Worm (Caenorhabditis elegans) whole organism, late embryonic: ENCODE measurements around the gene srw-108.

Experiments used
- C08G9.2 ChIP-seq: sonication (generic microtip); optimal IDR thresholded peaks from 2 replicates; lab custom pipeline; 2016; ENCODE audit warnings: mild to moderate bottlenecking, missing genetic modification characterization, moderate library complexity, missing compliant biosample characterization
- C38D4.7 ChIP-seq: fragments of 200-800 bp; sonication (Bioruptor generic); optimal IDR thresholded peaks from 2 replicates; lab custom pipeline; 2018; ENCODE audit warnings: mild to moderate bottlenecking, missing genetic modification characterization, moderate library complexity, missing compliant biosample characterization
- K09A11.1 ChIP-seq: sonication (generic microtip); optimal IDR thresholded peaks from 2 replicates; lab custom pipeline; 2017; ENCODE audit warnings: antibody characterized with exemption, mild to moderate bottlenecking, missing genetic modification characterization, missing compliant biosample characterization; ENCODE audit not compliant: insufficient read depth
- T23F11.4 ChIP-seq: fragments of 200-800 bp; sonication (Bioruptor generic); optimal IDR thresholded peaks from 2 replicates; lab custom pipeline; 2018; ENCODE audit warnings: mild to moderate bottlenecking, missing genetic modification characterization, missing compliant biosample characterization
- Y22D7AL.16 ChIP-seq: sonication (generic microtip); optimal IDR thresholded peaks from 2 replicates; lab custom pipeline; 2016; ENCODE audit warnings: missing genetic modification characterization, missing compliant biosample characterization
- ahr-1 ChIP-seq: sonication (generic microtip); optimal IDR thresholded peaks from 2 replicates; lab custom pipeline; 2016; ENCODE audit warnings: missing genetic modification characterization, missing compliant biosample characterization
- ceh-19 ChIP-seq: fragments of 200-800 bp; sonication (Bioruptor generic); optimal IDR thresholded peaks from 2 replicates; lab custom pipeline; 2018; ENCODE audit warnings: mild to moderate bottlenecking, missing genetic modification characterization, missing compliant biosample characterization
- ceh-2 ChIP-seq: sonication (generic microtip); optimal IDR thresholded peaks from 2 replicates; lab custom pipeline; 2016; ENCODE audit warnings: missing genotype, missing genetic modification characterization, missing compliant biosample characterization
- ceh-22 ChIP-seq: sonication (generic microtip); optimal IDR thresholded peaks from 2 replicates; lab custom pipeline; 2017; ENCODE audit warnings: missing biosample characterization, missing genetic modification characterization
- ceh-24 ChIP-seq: sonication (generic microtip); optimal IDR thresholded peaks from 2 replicates; lab custom pipeline; 2016; ENCODE audit warnings: mild to moderate bottlenecking, missing genetic modification characterization, missing compliant biosample characterization
- ceh-34 ChIP-seq: sonication (generic microtip); optimal IDR thresholded peaks from 2 replicates; lab custom pipeline; 2016; ENCODE audit warnings: mild to moderate bottlenecking, missing genetic modification characterization, missing compliant biosample characterization
- ceh-45 ChIP-seq: fragments of 200-800 bp; sonication (Bioruptor generic); IDR thresholded peaks from 2 replicates; pipeline ENCODE4 v1.3.6; 2022; ENCODE audit warnings: missing genetic modification reagents, missing genetic modification characterization, missing compliant biosample characterization
- ceh-48 ChIP-seq: sonication (generic microtip); optimal IDR thresholded peaks from 2 replicates; lab custom pipeline; 2016; ENCODE audit warnings: missing genetic modification characterization, inconsistent platforms, missing compliant biosample characterization
- dmd-4 ChIP-seq: sonication (generic microtip); optimal IDR thresholded peaks from 2 replicates; lab custom pipeline; 2016; ENCODE audit warnings: borderline replicate concordance, missing genetic modification characterization, missing compliant biosample characterization
- elt-4 ChIP-seq: sonication (generic microtip); optimal IDR thresholded peaks from 2 replicates; lab custom pipeline; 2016; ENCODE audit warnings: missing genetic modification characterization, missing compliant biosample characterization
- ets-4 ChIP-seq: sonication (generic microtip); optimal IDR thresholded peaks from 2 replicates; lab custom pipeline; 2016; ENCODE audit warnings: missing genetic modification characterization, missing compliant biosample characterization
- eyg-1 ChIP-seq: sonication (generic microtip); optimal IDR thresholded peaks from 2 replicates; lab custom pipeline; 2016; ENCODE audit warnings: missing genotype, missing genetic modification characterization, missing compliant biosample characterization
- fax-1 ChIP-seq: sonication (generic microtip); optimal IDR thresholded peaks from 2 replicates; lab custom pipeline; 2016; ENCODE audit warnings: missing genotype, missing genetic modification characterization, missing compliant biosample characterization
- fkh-10 ChIP-seq: fragments of 150-350 bp; optimal IDR thresholded peaks from 2 replicates; lab custom pipeline; 2014; ENCODE audit warnings: missing biosample characterization, missing genetic modification reagents, missing genetic modification characterization
- hlh-13 ChIP-seq: fragments of 200-800 bp; sonication (Bioruptor generic); optimal IDR thresholded peaks from 2 replicates; lab custom pipeline; 2018; ENCODE audit warnings: mild to moderate bottlenecking, missing genetic modification characterization, missing compliant biosample characterization
- hlh-6 ChIP-seq: sonication (generic microtip); optimal IDR thresholded peaks from 2 replicates; lab custom pipeline; 2016; ENCODE audit warnings: missing genotype, missing genetic modification characterization, missing compliant biosample characterization
- hlh-8 ChIP-seq: sonication (generic microtip); optimal IDR thresholded peaks from 2 replicates; lab custom pipeline; 2016; ENCODE audit warnings: missing genotype, missing genetic modification characterization, missing compliant biosample characterization
- madf-2 ChIP-seq: sonication (generic microtip); optimal IDR thresholded peaks from 2 replicates; lab custom pipeline; 2017; ENCODE audit warnings: missing genetic modification characterization, missing compliant biosample characterization
- mec-3 ChIP-seq: sonication (generic microtip); optimal IDR thresholded peaks from 2 replicates; lab custom pipeline; 2016; ENCODE audit warnings: borderline replicate concordance, missing genetic modification characterization, missing compliant biosample characterization
- nhr-232 ChIP-seq: sonication (generic microtip); optimal IDR thresholded peaks from 2 replicates; lab custom pipeline; 2016; ENCODE audit warnings: missing genetic modification characterization, missing compliant biosample characterization
- odd-2 ChIP-seq: sonication (generic microtip); optimal IDR thresholded peaks from 2 replicates; lab custom pipeline; 2017; ENCODE audit warnings: antibody characterized with exemption, mild to moderate bottlenecking, missing genetic modification characterization, missing compliant biosample characterization
- pha-4 ChIP-seq: fragments of 150-350 bp; optimal IDR thresholded peaks from 2 replicates; lab custom pipeline; 2018; ENCODE audit warnings: missing biosample characterization, missing genetic modification reagents, missing genetic modification characterization
- pqm-1 ChIP-seq: sonication (generic microtip); optimal IDR thresholded peaks from 2 replicates; lab custom pipeline; 2016; ENCODE audit warnings: missing genetic modification characterization, missing compliant biosample characterization
- ref-2 ChIP-seq: sonication (generic microtip); optimal IDR thresholded peaks from 2 replicates; lab custom pipeline; 2016; ENCODE audit warnings: missing genetic modification characterization, missing compliant biosample characterization
- rnt-1 ChIP-seq: sonication (generic microtip); optimal IDR thresholded peaks from 2 replicates; lab custom pipeline; 2016; ENCODE audit warnings: missing genetic modification characterization, missing compliant biosample characterization
- sdc-2 ChIP-seq: sonication (generic microtip); optimal IDR thresholded peaks from 2 replicates; lab custom pipeline; 2016; ENCODE audit warnings: missing genotype, missing genetic modification characterization, missing compliant biosample characterization
- sox-2 ChIP-seq: fragments of 200-800 bp; sonication (Bioruptor generic); IDR thresholded peaks from 2 replicates; pipeline ENCODE4 v1.3.6; 2022; ENCODE audit warnings: missing genetic modification reagents, missing genetic modification characterization, missing compliant biosample characterization
- sox-4 ChIP-seq: sonication (generic microtip); optimal IDR thresholded peaks from 2 replicates; lab custom pipeline; 2017; ENCODE audit warnings: mild to moderate bottlenecking, missing genetic modification characterization, inconsistent platforms, missing compliant biosample characterization
- syd-9 ChIP-seq: sonication (generic microtip); optimal IDR thresholded peaks from 2 replicates; lab custom pipeline; 2016; ENCODE audit warnings: mild to moderate bottlenecking, missing genetic modification characterization, moderate library complexity, missing compliant biosample characterization
- tbx-2 ChIP-seq: sonication (generic microtip); optimal IDR thresholded peaks from 2 replicates; lab custom pipeline; 2016; ENCODE audit warnings: missing genetic modification characterization, missing compliant biosample characterization
- ttx-3 ChIP-seq: sonication (generic microtip); optimal IDR thresholded peaks from 2 replicates; lab custom pipeline; 2016; ENCODE audit warnings: missing genetic modification reagents, missing genetic modification characterization, missing compliant biosample characterization
- unc-3 ChIP-seq, 2 experiments: fragments of 200-800 bp in 1 of 2; sonication (Bioruptor generic) in 1 of 2; sonication (generic microtip) in 1 of 2; conservative IDR thresholded peaks in 1 of 2; optimal IDR thresholded peaks in 1 of 2; 2 replicates each; pipeline versions ENCODE4 v1.3.6 to Lab custom; 2016 to 2022; ENCODE audit warnings: missing compliant biosample characterization in 2 of 2, missing genetic modification characterization in 2 of 2, missing genetic modification reagents in 1 of 2
- unc-86 ChIP-seq: sonication (generic microtip); optimal IDR thresholded peaks from 2 replicates; lab custom pipeline; 2016; ENCODE audit warnings: missing genetic modification characterization, missing compliant biosample characterization
- zip-5 ChIP-seq: sonication (generic microtip); optimal IDR thresholded peaks from 2 replicates; lab custom pipeline; 2016; ENCODE audit warnings: missing genetic modification characterization, missing compliant biosample characterization
- ztf-16 ChIP-seq: sonication (generic microtip); optimal IDR thresholded peaks from 2 replicates; lab custom pipeline; 2017; ENCODE audit warnings: missing genetic modification characterization, missing compliant biosample characterization

srw-108 gene

ce11 chrV:503728-504127 lies 24.0 kb upstream of the srw-108 start, which contains the start of gene srlf-35:
TSS of gene srlf-35 (plus strand) at chrV:504028.
- TF ChIP-seq sox-4 (tag; lab: Kevin White, UChicago): no peak
- no peak for TF ChIP-seq ztf-16 (tag; lab: Kevin White, UChicago)
- no peak for TF ChIP-seq ceh-2 (tag; lab: Kevin White, UChicago)
- no peak for TF ChIP-seq ceh-19 (GFP tag; lab: Kevin White, UChicago)
- no peak for TF ChIP-seq odd-2 (tag; lab: Kevin White, UChicago)
- no peak for TF ChIP-seq pqm-1 (tag; lab: Kevin White, UChicago)
- TF ChIP-seq madf-2 (tag; lab: Kevin White, UChicago): no peak

- TF ChIP-seq ceh-22 (no peak), syd-9 (tag; lab: Kevin White, UChicago) (no peak), ahr-1 (no peak), ceh-45 (no peak), ceh-34 (tag; lab: Kevin White, UChicago) (no peak), K09A11.1 (tag; lab: Kevin White, UChicago) (no peak), nhr-232 (tag; lab: Kevin White, UChicago) (no peak), ceh-24 (tag; lab: Kevin White, UChicago) (no peak), tbx-2 (tag; lab: Kevin White, UChicago) (no peak), Y22D7AL.16 (no peak), odd-2 (tag; lab: Kevin White, UChicago) (no peak), C38D4.7 (no peak), fkh-10 (GFP tag; lab: Kevin White, UChicago) (no peak), sox-2 (GFP tag; lab: Robert Waterston, UW) (no peak), hlh-13 (GFP tag; lab: Kevin White, UChicago) (no peak), sdc-2 (tag; lab: Kevin White, UChicago) (no peak), hlh-6 (tag; lab: Kevin White, UChicago) (no peak), unc-86 (tag; lab: Kevin White, UChicago) (no peak), rnt-1 (tag; lab: Kevin White, UChicago) (no peak)
Observed at ce11 chrV:505191-505590, 22.5 kb upstream of the srw-108 start, which contains the start of gene srlf-19. TSS of gene srlf-19 (plus strand) at chrV:505491.

ce11 chrV:512420-512819 lies 15.3 kb upstream of the srw-108 start, which contains the start of gene srh-37:
TSS of gene srh-37 (minus strand) at chrV:512520.
- no peak for TF ChIP-seq dmd-4 (tag; lab: Kevin White, UChicago)
- TF ChIP-seq sox-2 (GFP tag; lab: Robert Waterston, UW): no peak
- TF ChIP-seq elt-4 (tag; lab: Kevin White, UChicago): no peak
- TF ChIP-seq mec-3 (tag; lab: Kevin White, UChicago): no peak
- TF ChIP-seq ttx-3 (tag; lab: Kevin White, UChicago): no peak
- TF ChIP-seq hlh-6 (tag; lab: Kevin White, UChicago): no peak
- no peak for TF ChIP-seq ceh-19 (GFP tag; lab: Kevin White, UChicago)
- TF ChIP-seq fax-1: no peak
- no peak for TF ChIP-seq sdc-2 (tag; lab: Kevin White, UChicago)
- TF ChIP-seq ztf-16 (tag; lab: Kevin White, UChicago): no peak

ce11 chrV:519445-519844 lies 8.3 kb upstream of the srw-108 start, which contains the start of gene nhr-210:
TSS of gene nhr-210 (minus strand) at chrV:519545.
- TF ChIP-seq tbx-2 (tag; lab: Kevin White, UChicago) (no peak), rnt-1 (tag; lab: Kevin White, UChicago) (no peak), elt-4 (tag; lab: Kevin White, UChicago) (no peak), unc-86 (tag; lab: Kevin White, UChicago) (no peak), hlh-8 (no peak), unc-3 (GFP tag; conservative IDR thresholded peaks at IDR 0.05; lab: Robert Waterston, UW) (no peak), unc-3 (tag; optimal IDR thresholded peaks at IDR 0.05; lab: Kevin White, UChicago) (no peak), T23F11.4 (no peak), ets-4 (no peak), ztf-16 (tag; lab: Kevin White, UChicago) (no peak), C38D4.7 (no peak), zip-5 (tag; lab: Kevin White, UChicago) (no peak), pha-4 (tag; lab: Kevin White, UChicago) (no peak), ref-2 (tag; lab: Kevin White, UChicago) (no peak), eyg-1 (no peak), Y22D7AL.16 (no peak), ceh-48 (no peak), C08G9.2 (no peak)
